Worm (Caenorhabditis elegans): ENCODE results near the gene zipt-3.
"Not testable (repeated sequence)": the region's sequence is repeated elsewhere in the genome, so short reads cannot be mapped to it uniquely, and the experiment has no call there.

zipt-3 gene

DNA sequence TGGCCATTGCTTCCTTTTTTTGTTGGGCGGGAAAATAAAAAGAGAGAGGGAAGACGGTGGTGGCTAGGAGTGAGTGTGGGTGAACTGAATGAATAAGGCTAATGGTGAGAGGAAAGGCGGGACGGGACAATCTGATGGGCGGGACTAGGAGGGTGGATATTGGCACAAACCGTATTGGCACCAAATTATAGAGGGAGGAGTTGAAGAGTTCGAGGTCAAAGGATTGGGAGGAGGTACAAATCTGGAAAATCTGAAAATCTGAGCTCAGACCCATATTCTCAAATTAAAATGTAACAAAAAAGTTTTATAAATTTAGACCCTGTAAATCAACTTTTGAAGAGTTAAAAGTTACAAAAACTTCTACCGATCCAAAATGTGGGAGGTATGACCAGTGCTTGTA lies 20.9 kb downstream of the zipt-3 start, which contains the start of gene hlh-14:
hlh-14 (minus strand) TSS at position 101 of the 400 bp plus-strand sequence.
- TF ChIP-seq him-1 (tag; optimal IDR thresholded peaks at IDR 0.05) (no peak), W03F9.2 (tag; optimal IDR thresholded peaks at IDR 0.05) (no peak), dao-5 (tag; optimal IDR thresholded peaks at IDR 0.05) (no peak)

DNA sequence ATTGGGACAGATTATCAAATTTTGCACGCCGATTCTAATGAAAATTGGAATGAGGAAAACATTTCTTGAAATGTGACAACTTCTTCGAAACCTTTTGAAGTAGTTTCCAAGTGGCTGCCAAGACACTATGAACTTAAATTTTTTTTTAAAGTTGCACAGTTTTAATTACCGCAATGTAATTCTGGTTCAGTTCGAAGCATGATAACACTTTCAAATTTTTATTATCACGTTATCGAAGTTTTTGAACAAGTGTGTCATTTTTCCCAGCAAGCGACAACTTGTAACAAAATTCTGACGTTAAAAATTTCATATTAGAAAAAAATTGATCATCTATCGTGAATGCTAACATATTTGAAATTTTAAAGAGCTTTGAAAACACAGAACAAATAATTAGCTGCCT lies 24.8 kb downstream of the zipt-3 start:
- TF ChIP-seq dao-5 (tag; optimal IDR thresholded peaks at IDR 0.05) (no peak), him-1 (tag; optimal IDR thresholded peaks at IDR 0.05) (no peak), W03F9.2 (tag; optimal IDR thresholded peaks at IDR 0.05) (no peak)

DNA sequence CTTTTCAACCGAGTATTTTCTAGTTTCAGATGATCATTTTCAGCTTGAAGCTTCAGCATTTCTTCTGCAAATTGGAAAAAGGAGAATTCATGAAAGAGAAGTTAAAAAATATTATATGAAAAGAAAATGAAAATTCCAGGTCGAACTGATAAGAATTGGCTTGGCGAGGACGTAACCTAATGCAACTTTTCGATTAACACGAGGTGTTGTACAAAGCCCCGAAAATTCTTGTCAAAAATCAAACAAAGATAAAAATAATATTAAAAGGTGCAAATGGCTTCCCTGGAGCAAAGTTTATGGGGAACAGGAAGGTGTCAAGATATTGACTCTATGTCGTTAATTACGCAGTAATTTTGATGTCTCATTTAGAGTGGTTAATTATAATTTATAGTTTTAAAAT lies 26.4 kb downstream of the zipt-3 start:
- TF ChIP-seq dao-5 (tag; optimal IDR thresholded peaks at IDR 0.05) (no peak), W03F9.2 (tag; optimal IDR thresholded peaks at IDR 0.05) (no peak), him-1 (tag; optimal IDR thresholded peaks at IDR 0.05) (no peak)

DNA sequence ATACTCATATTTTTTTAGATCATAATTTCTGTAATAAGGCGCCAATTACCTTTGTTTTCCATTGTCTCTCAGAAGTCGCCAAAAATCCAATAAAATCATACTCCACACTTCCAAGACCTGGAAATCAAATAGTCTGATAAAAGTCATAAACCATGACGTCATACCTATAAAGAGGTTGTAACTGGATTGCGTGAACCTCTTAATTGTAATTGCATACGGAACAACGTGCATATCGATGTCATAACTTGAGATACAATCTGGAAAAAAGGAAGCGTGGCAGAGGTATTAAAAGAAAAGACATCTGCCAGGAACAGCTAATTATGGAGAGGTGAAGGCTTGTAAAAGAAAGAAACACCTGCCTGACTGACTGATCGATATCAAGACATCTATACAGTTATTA lies 27.2 kb downstream of the zipt-3 start, which contains the start of gene F10C1.9:
F10C1.9 (minus strand) TSS at position 197 of the 400 bp plus-strand sequence.
- TF ChIP-seq W03F9.2 (tag; optimal IDR thresholded peaks at IDR 0.05) (no peak), him-1 (tag; optimal IDR thresholded peaks at IDR 0.05) (no peak), dao-5 (tag; optimal IDR thresholded peaks at IDR 0.05) (no peak)

DNA sequence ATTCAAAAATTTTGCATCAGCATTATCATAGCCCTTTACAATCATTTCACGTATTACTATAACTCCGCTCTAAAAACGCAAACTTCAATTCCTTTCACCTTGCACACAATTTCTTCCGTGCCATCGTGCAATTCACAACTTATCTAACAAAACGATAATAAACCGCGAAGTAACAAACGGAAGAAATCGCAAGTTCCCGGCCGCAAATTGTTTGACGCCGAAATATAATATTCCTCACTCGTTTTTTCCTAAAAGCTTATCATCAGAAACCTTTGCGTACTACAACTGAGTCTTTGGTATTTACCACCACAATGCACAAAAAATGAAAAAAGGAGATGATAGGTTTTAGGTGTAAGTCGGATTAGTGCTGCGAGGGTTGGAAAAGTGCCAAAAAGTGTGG lies 29.4 kb downstream of the zipt-3 start:
- no peak for TF ChIP-seq dao-5 (tag; optimal IDR thresholded peaks at IDR 0.05)
- TF ChIP-seq him-1 (tag; optimal IDR thresholded peaks at IDR 0.05): no peak
- TF ChIP-seq W03F9.2 (tag; optimal IDR thresholded peaks at IDR 0.05): no peak

DNA sequence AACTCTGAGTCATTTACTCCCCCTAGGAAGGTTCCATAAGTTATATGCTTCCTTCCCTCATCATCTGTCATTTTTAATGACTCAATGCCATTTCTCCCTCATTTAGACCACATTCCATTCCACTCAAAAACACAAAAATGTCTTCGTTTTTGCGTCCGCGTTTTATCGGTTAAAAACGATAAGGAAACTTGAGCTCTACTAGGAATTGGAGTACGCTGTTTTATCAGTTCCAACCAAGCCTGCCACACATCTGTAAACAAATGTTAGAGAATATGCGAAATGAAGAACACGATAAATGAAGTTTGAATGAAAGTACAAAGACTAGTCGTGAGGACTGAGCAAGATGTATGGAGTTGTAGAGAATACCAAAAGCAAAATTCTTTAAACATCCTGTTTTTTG lies 30.5 kb downstream of the zipt-3 start:
- TF ChIP-seq him-1 (tag; optimal IDR thresholded peaks at IDR 0.05) (no peak), W03F9.2 (tag; optimal IDR thresholded peaks at IDR 0.05) (no peak), dao-5 (tag; optimal IDR thresholded peaks at IDR 0.05) (no peak)

DNA sequence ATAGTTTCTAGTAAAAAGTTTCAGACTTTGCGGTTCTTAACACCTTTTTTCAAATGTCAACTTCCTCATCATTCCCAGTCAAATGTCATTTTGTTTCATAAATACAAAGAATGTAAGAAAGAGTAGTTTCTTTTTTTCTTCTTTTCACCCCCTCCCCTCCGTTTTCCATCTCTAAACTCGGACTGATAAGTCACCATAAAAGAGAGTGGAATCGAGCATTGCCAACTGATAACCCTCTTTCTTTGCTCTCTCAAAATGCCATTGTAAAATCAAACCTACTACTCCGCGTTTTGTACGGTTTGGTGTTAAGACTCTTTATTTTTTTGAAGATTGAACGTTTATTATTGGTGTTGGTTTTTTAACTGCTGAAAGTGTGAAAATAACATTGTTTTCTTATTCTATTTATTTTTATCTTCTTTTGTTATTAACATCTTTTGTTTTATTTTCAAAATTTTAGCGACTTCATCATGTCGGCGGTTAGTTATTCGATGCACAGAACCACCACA lies 31.9 kb downstream of the zipt-3 start, which contains the start of gene ifb-2:
ifb-2 (plus strand) TSS at position 456 of the 506 bp plus-strand sequence.
- TF ChIP-seq dao-5 (tag; optimal IDR thresholded peaks at IDR 0.05) (no peak), him-1 (tag; optimal IDR thresholded peaks at IDR 0.05) (no peak), W03F9.2 (tag; optimal IDR thresholded peaks at IDR 0.05) (no peak)

DNA sequence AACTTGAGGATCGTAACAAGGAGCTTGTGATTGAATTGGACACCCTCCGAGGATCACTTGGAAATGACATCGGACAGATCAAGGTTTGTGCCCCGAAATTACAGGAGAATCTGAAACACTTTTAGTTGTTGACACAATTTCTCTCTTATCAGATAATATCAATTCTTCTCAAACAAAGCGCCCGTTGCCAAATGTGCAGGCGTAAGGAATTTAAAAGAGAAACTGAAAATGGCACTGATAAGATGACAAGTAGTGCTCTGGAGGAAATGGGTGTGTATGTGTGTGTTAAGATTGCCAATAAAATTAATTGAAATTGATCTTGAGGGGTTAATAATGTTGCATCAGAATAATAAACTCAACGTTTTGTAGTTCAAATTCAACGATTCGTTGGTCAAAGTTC lies 33.4 kb downstream of the zipt-3 start:
- no peak for TF ChIP-seq dao-5 (tag; optimal IDR thresholded peaks at IDR 0.05)
- no peak for TF ChIP-seq W03F9.2 (tag; optimal IDR thresholded peaks at IDR 0.05)
- TF ChIP-seq him-1 (tag; optimal IDR thresholded peaks at IDR 0.05): no peak

DNA sequence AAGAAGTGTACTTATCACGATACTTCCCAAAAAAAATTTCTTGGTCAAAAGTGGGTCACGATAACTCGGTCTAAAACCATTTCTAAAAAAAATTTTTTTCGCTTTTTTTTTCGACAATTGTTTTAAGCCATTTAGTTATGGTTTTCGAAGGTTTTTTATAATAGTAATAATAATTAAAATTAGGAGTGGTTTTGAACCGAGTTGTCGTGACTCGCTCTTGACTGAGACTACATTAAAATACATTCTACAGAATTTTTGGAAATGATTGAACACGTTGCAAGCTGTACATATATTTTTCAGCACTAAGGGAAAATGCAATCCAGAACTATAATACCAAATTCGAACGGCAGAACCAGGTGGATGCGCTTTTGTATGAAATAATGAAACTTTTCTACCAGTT lies 36.2 kb downstream of the zipt-3 start, which contains the start of gene F10C1.8:
F10C1.8 (plus strand) TSS at position 301 of the 400 bp plus-strand sequence.
- TF ChIP-seq him-1 (tag; optimal IDR thresholded peaks at IDR 0.05): no peak
- TF ChIP-seq W03F9.2 (tag; optimal IDR thresholded peaks at IDR 0.05): no peak
- TF ChIP-seq dao-5 (tag; optimal IDR thresholded peaks at IDR 0.05): no peak

DNA sequence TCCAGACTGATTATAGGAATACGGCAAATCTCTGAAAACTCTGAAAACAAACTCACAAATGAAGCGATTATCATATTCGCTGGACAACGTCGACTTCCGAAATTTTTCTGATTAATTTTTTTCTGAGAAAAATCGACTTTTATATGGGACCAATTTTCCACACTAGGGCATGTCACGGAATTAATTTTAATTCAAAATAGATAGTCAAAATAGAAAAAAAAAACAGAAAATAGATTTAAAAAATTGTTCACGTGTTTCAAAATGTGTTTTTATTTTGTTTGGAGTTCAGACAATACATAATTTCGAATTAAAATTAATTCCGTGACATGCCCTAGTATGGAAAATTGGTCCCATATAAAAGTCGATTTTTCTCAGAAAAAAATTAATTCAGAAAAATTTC lies 39.7 kb downstream of the zipt-3 start, which contains the start of the genes F10C1.3 and F10C1.23:
F10C1.3 (minus strand) TSS at position 101 of the 400 bp plus-strand sequence.
F10C1.23 (plus strand) TSS at position 385 of the 400 bp plus-strand sequence.
- TF ChIP-seq him-1, W03F9.2, dao-5 (tag; optimal IDR thresholded peaks at IDR 0.05): not testable (repeated sequence)

DNA sequence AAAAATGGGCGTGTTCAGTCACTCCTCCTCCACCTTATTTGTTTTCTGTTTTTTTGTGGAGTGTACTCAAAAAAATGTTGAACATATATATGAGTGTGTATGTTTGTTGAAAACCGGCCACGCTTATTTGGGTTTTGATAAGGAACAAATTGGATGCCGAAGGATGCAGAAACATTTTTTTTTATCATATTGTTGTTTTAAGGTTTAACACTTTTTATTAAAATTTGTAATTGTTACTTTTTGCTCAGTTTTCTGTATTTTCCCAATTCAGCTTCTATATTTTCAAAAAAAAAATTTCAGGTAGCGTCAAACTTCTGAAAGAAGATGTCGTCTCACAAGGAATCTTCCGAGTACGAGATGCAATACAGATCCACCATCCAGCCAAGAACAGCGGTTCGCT lies 47.4 kb downstream of the zipt-3 start, which contains the start of gene ifb-1:
ifb-1 (plus strand) TSS at position 301 of the 400 bp plus-strand sequence.
- TF ChIP-seq dao-5 (tag; optimal IDR thresholded peaks at IDR 0.05) (no peak), him-1 (tag; optimal IDR thresholded peaks at IDR 0.05) (no peak), W03F9.2 (tag; optimal IDR thresholded peaks at IDR 0.05) (no peak)

DNA sequence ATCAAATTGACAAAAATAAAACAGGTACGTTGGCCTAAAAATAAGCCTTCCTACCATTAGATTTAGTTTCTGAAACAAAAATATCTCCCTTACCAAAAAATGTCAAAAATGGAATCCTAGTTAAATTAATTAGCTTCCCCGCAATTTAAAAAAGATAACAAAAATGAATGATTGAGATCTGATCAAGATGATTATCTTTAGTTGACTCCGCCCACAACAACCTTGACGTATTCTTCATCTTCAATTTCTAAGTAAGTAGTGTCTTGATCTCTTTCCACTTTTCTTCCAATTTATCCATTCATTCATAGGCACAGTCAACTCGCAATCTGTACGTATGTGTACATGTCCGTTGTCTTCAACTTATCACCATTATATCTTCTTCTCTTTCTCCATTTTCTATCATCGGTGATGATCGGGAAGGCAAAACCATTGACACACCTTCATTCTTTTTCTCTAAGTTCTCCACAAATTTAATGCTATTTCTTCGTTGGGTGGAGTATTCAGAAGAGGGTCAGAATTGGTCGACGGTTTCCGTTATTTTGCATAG lies 50.4 kb downstream of the zipt-3 start:
- TF ChIP-seq W03F9.2 (tag; optimal IDR thresholded peaks at IDR 0.05): no peak
- TF ChIP-seq dao-5 (tag; optimal IDR thresholded peaks at IDR 0.05): no peak
- no peak for TF ChIP-seq him-1 (tag; optimal IDR thresholded peaks at IDR 0.05)
